Worm (Caenorhabditis elegans) whole organism, young adult: ENCODE data around the gene C01G10.18.

ENCODE experiments used
- B0261.1 ChIP-seq: sonication (generic microtip); optimal IDR thresholded peaks from 2 replicates; lab custom pipeline; 2016; ENCODE audit warnings: mild to moderate bottlenecking, missing genetic modification characterization, moderate library complexity, missing compliant biosample characterization
- C06A6.2 ChIP-seq: fragments of 200-800 bp; sonication (Bioruptor generic); conservative IDR thresholded peaks from 2 replicates; pipeline ENCODE4 v1.3.6; 2022; ENCODE audit warnings: missing genetic modification characterization, missing compliant biosample characterization
- D2030.7 ChIP-seq: fragments of 200-800 bp; sonication (Bioruptor generic); IDR thresholded peaks from 2 replicates; pipeline ENCODE4 v1.3.6; 2022; ENCODE audit warnings: missing genetic modification reagents, missing genetic modification characterization, missing compliant biosample characterization
- F33H1.4 ChIP-seq: fragments of 200-800 bp; sonication (Bioruptor generic); IDR thresholded peaks from 2 replicates; pipeline ENCODE4 v1.3.6; 2022; ENCODE audit warnings: missing genetic modification reagents, missing genetic modification characterization, missing compliant biosample characterization
- F37B4.10 ChIP-seq: fragments of 200-800 bp; sonication (Bioruptor generic); IDR thresholded peaks from 2 replicates; pipeline ENCODE4 v1.3.6; 2022; ENCODE audit warnings: missing genetic modification characterization, missing compliant biosample characterization
- F39B2.1 ChIP-seq: fragments of 200-800 bp; sonication (Bioruptor generic); IDR thresholded peaks from 2 replicates; pipeline ENCODE4 v1.3.6; 2022; ENCODE audit warnings: missing genetic modification reagents, missing genetic modification characterization, missing compliant biosample characterization
- F55B11.4 ChIP-seq: sonication (generic microtip); optimal IDR thresholded peaks from 2 replicates; lab custom pipeline; 2016; ENCODE audit warnings: missing compliant biosample characterization, missing genetic modification characterization, borderline replicate concordance; ENCODE audit not compliant: insufficient read depth
- F57A8.1 ChIP-seq: fragments of 200-800 bp; sonication (Bioruptor generic); optimal IDR thresholded peaks from 2 replicates; lab custom pipeline; 2018; ENCODE audit warnings: mild to moderate bottlenecking, missing genetic modification characterization, moderate library complexity, missing compliant biosample characterization
- F57C9.4 ChIP-seq: sonication (generic microtip); optimal IDR thresholded peaks from 2 replicates; lab custom pipeline; 2017; ENCODE audit warnings: mild to moderate bottlenecking, missing genetic modification characterization, missing compliant biosample characterization
- K12H6.12 ChIP-seq: fragments of 200-800 bp; sonication (Bioruptor generic); optimal IDR thresholded peaks from 2 replicates; lab custom pipeline; 2018; ENCODE audit warnings: mild to moderate bottlenecking, missing genetic modification characterization, missing compliant biosample characterization
- Y53F4B.3 ChIP-seq: fragments of 200-800 bp; sonication (Bioruptor generic); IDR thresholded peaks from 2 replicates; pipeline ENCODE4 v1.3.6; 2022; ENCODE audit warnings: missing genetic modification reagents, missing genetic modification characterization, missing compliant biosample characterization
- Y56A3A.18 ChIP-seq: fragments of 200-800 bp; sonication (Bioruptor generic); IDR thresholded peaks from 2 replicates; pipeline ENCODE4 v1.3.6; 2022; ENCODE audit warnings: missing genetic modification reagents, missing genetic modification characterization, missing compliant biosample characterization
- Y79H2A.3 ChIP-seq: fragments of 200-800 bp; sonication (Bioruptor generic); conservative IDR thresholded peaks from 2 replicates; pipeline ENCODE4 v1.3.6; 2022; ENCODE audit warnings: missing genetic modification reagents, missing genetic modification characterization, missing compliant biosample characterization
- Y95B8A.8 ChIP-seq: fragments of 200-800 bp; sonication (Bioruptor generic); IDR thresholded peaks from 2 replicates; pipeline ENCODE4 v1.3.6; 2022; ENCODE audit warnings: missing genetic modification reagents, missing genetic modification characterization, missing compliant biosample characterization
- aptf-3 ChIP-seq: fragments of 200-800 bp; sonication (Bioruptor generic); IDR thresholded peaks from 2 replicates; pipeline ENCODE4 v1.3.6; 2022; ENCODE audit warnings: missing genetic modification characterization, missing compliant biosample characterization
- attf-6 ChIP-seq: fragments of 200-800 bp; sonication (Bioruptor generic); IDR thresholded peaks from 2 replicates; pipeline ENCODE4 v1.3.6; 2022; ENCODE audit warnings: missing genetic modification reagents, missing genetic modification characterization, missing compliant biosample characterization
- bed-1 ChIP-seq: fragments of 200-800 bp; sonication (Bioruptor generic); IDR thresholded peaks from 2 replicates; pipeline ENCODE4 v1.3.6; 2022; ENCODE audit warnings: missing genetic modification reagents, missing genetic modification characterization, missing compliant biosample characterization
- bed-2 ChIP-seq: fragments of 200-800 bp; sonication (Bioruptor generic); IDR thresholded peaks from 2 replicates; pipeline ENCODE4 v1.3.6; 2022; ENCODE audit warnings: missing genetic modification reagents, missing genetic modification characterization, missing compliant biosample characterization
- ceh-79 ChIP-seq: sonication (generic microtip); optimal IDR thresholded peaks from 2 replicates; lab custom pipeline; 2017; ENCODE audit warnings: mild to moderate bottlenecking, missing genetic modification characterization, missing compliant biosample characterization
- dox-1 ChIP-seq: fragments of 200-800 bp; sonication (Bioruptor generic); IDR thresholded peaks from 2 replicates; pipeline ENCODE4 v1.3.6; 2022; ENCODE audit warnings: missing genetic modification reagents, missing genetic modification characterization, missing compliant biosample characterization
- dpff-1 ChIP-seq: sonication (generic microtip); optimal IDR thresholded peaks from 2 replicates; lab custom pipeline; 2017; ENCODE audit warnings: mild to moderate bottlenecking, missing genetic modification characterization, missing compliant biosample characterization
- efl-1 ChIP-seq: fragments of 150-350 bp; optimal IDR thresholded peaks from 2 replicates; lab custom pipeline; 2014; ENCODE audit warnings: missing biosample characterization, missing genetic modification reagents, missing genetic modification characterization
- egl-44 ChIP-seq: fragments of 200-800 bp; sonication (Bioruptor generic); IDR thresholded peaks from 2 replicates; pipeline ENCODE4 v1.3.6; 2022; ENCODE audit warnings: missing genetic modification reagents, missing genetic modification characterization, missing compliant biosample characterization
- ekl-4 ChIP-seq: fragments of 200-800 bp; sonication (Bioruptor generic); IDR thresholded peaks from 2 replicates; pipeline ENCODE4 v1.3.6; 2022; ENCODE audit warnings: missing genetic modification reagents, missing genetic modification characterization, missing compliant biosample characterization
- ets-4 ChIP-seq: fragments of 200-800 bp; sonication (Bioruptor generic); optimal IDR thresholded peaks from 2 replicates; lab custom pipeline; 2018; ENCODE audit warnings: mild to moderate bottlenecking, missing genetic modification characterization, missing compliant biosample characterization
- fkh-3 ChIP-seq: sonication (generic microtip); optimal IDR thresholded peaks from 2 replicates; lab custom pipeline; 2016; ENCODE audit warnings: mild to moderate bottlenecking, missing genetic modification characterization, missing compliant biosample characterization
- hrde-1 ChIP-seq: sonication (generic microtip); optimal IDR thresholded peaks from 2 replicates; lab custom pipeline; 2016; ENCODE audit warnings: missing genetic modification characterization, mild to moderate bottlenecking, missing compliant biosample characterization, moderate library complexity, missing genotype, missing genetic modification reagents, borderline replicate concordance
- lag-1 ChIP-seq: fragments of 200-800 bp; sonication (Bioruptor generic); IDR thresholded peaks from 2 replicates; pipeline ENCODE4 v1.3.6; 2022; ENCODE audit warnings: missing genetic modification reagents, missing genetic modification characterization, missing compliant biosample characterization
- let-607 ChIP-seq, 2 experiments: fragments of 200-800 bp in 1 of 2; sonication (Bioruptor generic) in 1 of 2; sonication (generic microtip) in 1 of 2; optimal IDR thresholded peaks; 2 replicates each; lab custom pipeline; 2016 to 2018; ENCODE audit warnings: mild to moderate bottlenecking in 2 of 2, missing compliant biosample characterization in 2 of 2, missing genetic modification characterization in 2 of 2, moderate library complexity in 2 of 2, missing genotype in 1 of 2
- lin-35 ChIP-seq, 3 experiments: fragments of 150-350 bp in 2 of 3; sonication (generic microtip) in 1 of 3; optimal IDR thresholded peaks; 2 replicates each; lab custom pipeline; 2014 to 2018; ENCODE audit warnings: missing biosample characterization in 3 of 3, missing genetic modification characterization in 3 of 3, missing genetic modification reagents in 3 of 3
- lin-54 ChIP-seq: fragments of 200-800 bp; sonication (Bioruptor generic); optimal IDR thresholded peaks from 2 replicates; lab custom pipeline; 2018; ENCODE audit warnings: mild to moderate bottlenecking, missing genetic modification characterization, missing compliant biosample characterization
- lsy-27 ChIP-seq: sonication (generic microtip); optimal IDR thresholded peaks from 2 replicates; lab custom pipeline; 2017; ENCODE audit warnings: missing genetic modification characterization, mild to moderate bottlenecking, missing compliant biosample characterization, antibody characterized with exemption, missing genotype, borderline replicate concordance; ENCODE audit not compliant: insufficient read depth
- mes-4 ChIP-seq: sonication (generic microtip); optimal IDR thresholded peaks from 2 replicates; lab custom pipeline; 2016; ENCODE audit warnings: missing genotype, missing genetic modification characterization, missing compliant biosample characterization
- mxl-1 ChIP-seq: sonication (generic microtip); optimal IDR thresholded peaks from 2 replicates; lab custom pipeline; 2016; ENCODE audit warnings: missing genetic modification characterization, missing compliant biosample characterization
- nfyb-1 ChIP-seq: fragments of 200-800 bp; sonication (Bioruptor generic); IDR thresholded peaks from 2 replicates; pipeline ENCODE4 v1.3.6; 2022; ENCODE audit warnings: missing genetic modification reagents, missing genetic modification characterization, missing compliant biosample characterization
- nhr-27 ChIP-seq: fragments of 200-800 bp; sonication (Bioruptor generic); optimal IDR thresholded peaks from 2 replicates; lab custom pipeline; 2018; ENCODE audit warnings: mild to moderate bottlenecking, missing genetic modification characterization, moderate library complexity, missing compliant biosample characterization
- nhr-80 ChIP-seq: sonication (generic microtip); optimal IDR thresholded peaks from 2 replicates; lab custom pipeline; 2016; ENCODE audit warnings: missing genetic modification characterization, missing compliant biosample characterization
- pbrm-1 ChIP-seq: fragments of 200-800 bp; sonication (Bioruptor generic); IDR thresholded peaks from 2 replicates; pipeline ENCODE4 v1.3.6; 2022; ENCODE audit warnings: missing genetic modification reagents, missing genetic modification characterization, missing compliant biosample characterization
- repo-1 ChIP-seq: sonication (generic microtip); optimal IDR thresholded peaks from 2 replicates; lab custom pipeline; 2017; ENCODE audit warnings: mild to moderate bottlenecking, missing genetic modification characterization, missing compliant biosample characterization
- sea-2 ChIP-seq: fragments of 200-800 bp; sonication (Bioruptor generic); IDR thresholded peaks from 2 replicates; pipeline ENCODE4 v1.3.6; 2022; ENCODE audit warnings: missing genetic modification characterization, missing compliant biosample characterization
- unc-130 ChIP-seq: sonication (generic microtip); optimal IDR thresholded peaks from 2 replicates; lab custom pipeline; 2016; ENCODE audit warnings: missing genetic modification reagents, missing genetic modification characterization, missing compliant biosample characterization
- unc-62 ChIP-seq: fragments of 150-350 bp; optimal IDR thresholded peaks from 2 replicates; lab custom pipeline; 2014; ENCODE audit warnings: missing biosample characterization, missing genetic modification reagents, missing genetic modification characterization
- xnd-1 ChIP-seq: sonication (generic microtip); optimal IDR thresholded peaks from 2 replicates; lab custom pipeline; 2016; ENCODE audit warnings: missing genotype, missing genetic modification reagents, missing genetic modification characterization, missing compliant biosample characterization
- zfh-2 ChIP-seq: fragments of 200-800 bp; sonication (Bioruptor generic); conservative IDR thresholded peaks from 2 replicates; pipeline ENCODE4 v1.3.6; 2022; ENCODE audit warnings: missing genetic modification reagents, missing genetic modification characterization, missing compliant biosample characterization
- zim-3 ChIP-seq: sonication (generic microtip); optimal IDR thresholded peaks from 2 replicates; lab custom pipeline; 2017; ENCODE audit warnings: mild to moderate bottlenecking, missing genetic modification characterization, moderate library complexity, missing compliant biosample characterization
- ztf-26 ChIP-seq: sonication (generic microtip); optimal IDR thresholded peaks from 2 replicates; lab custom pipeline; 2017; ENCODE audit warnings: missing genetic modification characterization, missing compliant biosample characterization
- ztf-28 ChIP-seq: fragments of 200-800 bp; sonication (Bioruptor generic); IDR thresholded peaks from 2 replicates; pipeline ENCODE4 v1.3.6; 2022; ENCODE audit warnings: missing genetic modification reagents, missing genetic modification characterization, missing compliant biosample characterization

Gene C01G10.18

ce11 chrV:15085335-15085800, 3.1 kb downstream of the C01G10.18 start, which contains the start of the genes ahsa-1 and C01G10.7 (continued):
- TF ChIP-seq mxl-1 (tag; lab: Kevin White, UChicago) = no peak
- TF ChIP-seq F39B2.1 (GFP tag; lab: Robert Waterston, UW) = no peak
- TF ChIP-seq ets-4 (GFP tag; lab: Kevin White, UChicago) = no peak

- TF ChIP-seq F55B11.4 = no peak
- TF ChIP-seq Y79H2A.3 (GFP tag; lab: Robert Waterston, UW) = no peak
- TF ChIP-seq F57A8.1 = no peak
- peak; percentile 33 for TF ChIP-seq zim-3 (tag; lab: Kevin White, UChicago)
- peak; percentile 71 for TF ChIP-seq repo-1 (tag; lab: Kevin White, UChicago)
- peak; percentile 4 for TF ChIP-seq F57C9.4 (tag; lab: Kevin White, UChicago)
- TF ChIP-seq dox-1 (GFP tag; lab: Robert Waterston, UW) = no peak
- TF ChIP-seq B0261.1 = no peak
- no peak for TF ChIP-seq zfh-2 (GFP tag; lab: Robert Waterston, UW)
- no peak for TF ChIP-seq lsy-27 (tag; lab: Kevin White, UChicago)
- TF ChIP-seq ceh-79 (tag; lab: Kevin White, UChicago) = no peak
- TF ChIP-seq K12H6.12 (tag; lab: Kevin White, UChicago) = no peak
- no peak for TF ChIP-seq pbrm-1 (GFP tag; lab: Robert Waterston, UW)
- peak; percentile 9 for TF ChIP-seq ztf-26 (tag; lab: Kevin White, UChicago)
- no peak for TF ChIP-seq nhr-80 (tag; lab: Kevin White, UChicago)
- TF ChIP-seq D2030.7 (GFP tag; lab: Robert Waterston, UW) = peak; percentile 45
- no peak for TF ChIP-seq bed-1 (GFP tag; lab: Robert Waterston, UW)
- no peak for TF ChIP-seq xnd-1
- peak; percentile 27 for TF ChIP-seq lin-54 (GFP tag; lab: Kevin White, UChicago)
- TF ChIP-seq unc-130 (GFP tag; lab: Kevin White, UChicago) = no peak
- TF ChIP-seq F39B2.1 (GFP tag; lab: Robert Waterston, UW) = no peak
- TF ChIP-seq mes-4 = no peak
- TF ChIP-seq F37B4.10 = no peak
- TF ChIP-seq nfyb-1 (GFP tag; lab: Robert Waterston, UW) = 0 out of 2 replicates have a peak, but pooled peaks have one; percentile 27
- no peak for TF ChIP-seq F33H1.4
- no peak for TF ChIP-seq unc-62 (GFP tag; lab: Kevin White, UChicago)
- TF ChIP-seq ets-4 (GFP tag; lab: Kevin White, UChicago) = no peak
- TF ChIP-seq hrde-1 (tag; lab: Kevin White, UChicago) = no peak
- no peak for TF ChIP-seq egl-44
- TF ChIP-seq let-607 (tag; optimal IDR thresholded peaks at IDR 0.05; lab: Kevin White, UChicago) = no peak
- TF ChIP-seq Y56A3A.18 = no peak
- TF ChIP-seq ztf-28 (GFP tag; lab: Robert Waterston, UW) = no peak
- no peak for TF ChIP-seq fkh-3 (tag; lab: Kevin White, UChicago)
- no peak for TF ChIP-seq Y53F4B.3 (GFP tag; lab: Robert Waterston, UW)
- no peak for TF ChIP-seq lag-1 (GFP tag; lab: Robert Waterston, UW)
- no peak for TF ChIP-seq C06A6.2
- peak; percentile 57 for TF ChIP-seq attf-6 (GFP tag; lab: Robert Waterston, UW)
- TF ChIP-seq dpff-1 (tag; lab: Kevin White, UChicago) = no peak
- no peak for TF ChIP-seq lin-35 (GFP tag; optimal IDR thresholded peaks at IDR 0.05; lab: Kevin White, UChicago)
- TF ChIP-seq bed-2 = no peak
- peak; percentile 58 for TF ChIP-seq ekl-4
- no peak for TF ChIP-seq efl-1
- TF ChIP-seq mxl-1 (tag; lab: Kevin White, UChicago) = no peak
- no peak for TF ChIP-seq aptf-3 (GFP tag; lab: Robert Waterston, UW)
- 0 out of 2 replicates have a peak, but pooled peaks have one; percentile 40 for TF ChIP-seq Y95B8A.8 (GFP tag; lab: Robert Waterston, UW)
- TF ChIP-seq nhr-27 = no peak
- no peak for TF ChIP-seq sea-2 (GFP tag; lab: Robert Waterston, UW)
Measured at ce11 chrV:15083659-15084058, 4.9 kb downstream of the C01G10.18 start.
